Worm (Caenorhabditis elegans): Measurements from ENCODE around the gene slc-36.1.

Gene slc-36.1

ce11 chrIII:13292971-13293514 is 14.3 kb upstream of the slc-36.1 start, which contains the start of gene set-25:
Gene set-25, minus strand, starts transcription at chrIII:13293090.
- TF ChIP-seq efl-1 (optimal IDR thresholded peaks at IDR 0.05): peak in 1 of 2 experiments; percentile 23
- peak in 1 of 2 experiments; percentile 63 for TF ChIP-seq efl-1 (GFP tag; optimal IDR thresholded peaks at IDR 0.05 in 1 of 2)
- TF ChIP-seq snu-23 (GFP tag; optimal IDR thresholded peaks at IDR 0.05): peak; percentile 9
- TF ChIP-seq nhr-85 (tag): peak; percentile 38
- peak in 1 of 3 experiments; percentile 31 for TF ChIP-seq dpl-1 (GFP tag; optimal IDR thresholded peaks at IDR 0.05)
- peak; percentile 26 for TF ChIP-seq lin-14 (GFP tag; optimal IDR thresholded peaks at IDR 0.05)
- TF ChIP-seq nhr-71 (tag; optimal IDR thresholded peaks at IDR 0.05): peak; percentile 44
- peak; percentile 36 for TF ChIP-seq nhr-19 (GFP tag; conservative IDR thresholded peaks at IDR 0.05)
- peak in 1 of 2 experiments; percentile 23 for TF ChIP-seq lsy-2 (tag; optimal IDR thresholded peaks at IDR 0.05)
- TF ChIP-seq dsc-1 (tag; optimal IDR thresholded peaks at IDR 0.05): peak; percentile 4
- 0 out of 2 replicates have a peak, but pooled peaks have one; percentile 34 for TF ChIP-seq ceh-88 (GFP tag; IDR thresholded peaks at IDR 0.05)
- peak; percentile 14 for TF ChIP-seq nhr-47 (tag; optimal IDR thresholded peaks at IDR 0.05)

ce11 chrIII:13296289-13296874 is 10.9 kb upstream of the slc-36.1 start, which contains the start of gene npp-18:
Gene npp-18, plus strand, starts transcription at chrIII:13296853.
- TF ChIP-seq unc-86 (tag; optimal IDR thresholded peaks at IDR 0.05) (peak; percentile 63), rnt-1 (tag; optimal IDR thresholded peaks at IDR 0.05) (peak; percentile 77), unc-98 (GFP tag; IDR thresholded peaks at IDR 0.05) (peak; percentile 41; the same call in 1 of the 2 replicates), ceh-82 (tag; optimal IDR thresholded peaks at IDR 0.05) (peak; percentile 52 to 78 (median 67)), tbx-2 (tag; optimal IDR thresholded peaks at IDR 0.05) (peak; percentile 69), ztf-4 (tag; optimal IDR thresholded peaks at IDR 0.05) (peak; percentile 26), fos-1 (tag; optimal IDR thresholded peaks at IDR 0.05) (peak; percentile 23), sox-4 (tag; optimal IDR thresholded peaks at IDR 0.05) (peak; percentile 53), mdl-1 (tag; optimal IDR thresholded peaks at IDR 0.05) (peak in 1 of 2 experiments; percentile 28), lin-35 (GFP tag; optimal IDR thresholded peaks at IDR 0.05) (peak; percentile 86 to 89), efl-1 (optimal IDR thresholded peaks at IDR 0.05) (peak; percentile 74 to 87), efl-1 (GFP tag; optimal IDR thresholded peaks at IDR 0.05 in 1 of 2) (peak; percentile 87 to 98), snu-23 (GFP tag; optimal IDR thresholded peaks at IDR 0.05) (peak; percentile 82), zip-4 (GFP tag; optimal IDR thresholded peaks at IDR 0.05) (peak; percentile 32), efl-3 (GFP tag; optimal IDR thresholded peaks at IDR 0.05) (peak; percentile 5), mep-1 (tag; optimal IDR thresholded peaks at IDR 0.05) (peak; percentile 72), nhr-85 (tag) (peak; percentile 91), fkh-8 (tag; optimal IDR thresholded peaks at IDR 0.05) (peak; percentile 53), xbp-1 (tag; optimal IDR thresholded peaks at IDR 0.05) (peak; percentile 73), dsc-1 (tag; optimal IDR thresholded peaks at IDR 0.05) (peak; percentile 70), isw-1 (GFP tag; IDR thresholded peaks at IDR 0.05) (peak; percentile 76), lsy-2 (tag; optimal IDR thresholded peaks at IDR 0.05) (peak; percentile 81 to 82), irx-1 (tag; optimal IDR thresholded peaks at IDR 0.05) (peak; percentile 72), dpl-1 (GFP tag; optimal IDR thresholded peaks at IDR 0.05) (peak; percentile 77 to 89 (median 85)), grh-1 (GFP tag; IDR thresholded peaks at IDR 0.05) (peak; percentile 73), unc-130 (tag; optimal IDR thresholded peaks at IDR 0.05) (peak; percentile 70), swsn-7 (tag; optimal IDR thresholded peaks at IDR 0.05) (peak; percentile 72), egl-13 (tag; optimal IDR thresholded peaks at IDR 0.05) (peak; percentile 51), skn-1 (tag; optimal IDR thresholded peaks at IDR 0.05) (peak; percentile 52), mab-9 (GFP tag; IDR thresholded peaks at IDR 0.05) (0 out of 2 replicates have a peak, but pooled peaks have one; percentile 55), nhr-71 (tag; optimal IDR thresholded peaks at IDR 0.05) (peak; percentile 81), F16B12.6 (tag; optimal IDR thresholded peaks at IDR 0.05) (peak; percentile 22), snpc-4 (tag; optimal IDR thresholded peaks at IDR 0.05) (peak; percentile 38), nhr-90 (tag; optimal IDR thresholded peaks at IDR 0.05; ENCODE audit: poor library complexity) (peak; percentile 65), nhr-237 (tag; optimal IDR thresholded peaks at IDR 0.05) (peak; percentile 28), ztf-11 (tag; optimal IDR thresholded peaks at IDR 0.05) (peak in 1 of 2 experiments; percentile 34), nhr-47 (tag; optimal IDR thresholded peaks at IDR 0.05) (peak; percentile 84), ceh-88 (GFP tag; IDR thresholded peaks at IDR 0.05) (peak; percentile 81), lin-15B (tag; optimal IDR thresholded peaks at IDR 0.05) (peak; percentile 80), blmp-1 (tag; optimal IDR thresholded peaks at IDR 0.05) (peak; percentile 33), nhr-20 (tag; optimal IDR thresholded peaks at IDR 0.05) (peak; percentile 68), nhr-19 (GFP tag; conservative IDR thresholded peaks at IDR 0.05) (peak; percentile 84), lin-14 (GFP tag; optimal IDR thresholded peaks at IDR 0.05) (peak; percentile 64), elt-3 (tag; optimal IDR thresholded peaks at IDR 0.05) (peak in 1 of 6 experiments; percentile 29)

Data from whole organism, L1 larva.